Fruit fly (Drosophila melanogaster) whole organism, embryonic: Measurements from ENCODE around the gene Non3.
A peak's percentile ranks its signal among the peaks of the same experiment; 100 is the strongest.

Experiments used
- CG10543 ChIP-seq: fragments of 200-800 bp; sonication (Bioruptor generic); optimal IDR thresholded peaks from 3 replicates; lab custom pipeline; 2017; ENCODE audit warnings: missing biosample characterization, mild to moderate bottlenecking, missing genetic modification characterization, moderate library complexity
- CG12236 ChIP-seq: fragments of 200-800 bp; sonication (Bioruptor generic); optimal IDR thresholded peaks from 2 replicates; lab custom pipeline; 2016; ENCODE audit warnings: missing biosample characterization, missing genetic modification characterization
- CG13296 ChIP-seq: fragments of 200-800 bp; sonication (Bioruptor generic); optimal IDR thresholded peaks from 3 replicates; lab custom pipeline; 2018; ENCODE audit warnings: missing biosample characterization, mild to moderate bottlenecking, missing genetic modification characterization
- CG1647 ChIP-seq: fragments of 200-800 bp; sonication (Bioruptor generic); optimal IDR thresholded peaks from 3 replicates; lab custom pipeline; 2016; ENCODE audit warnings: missing biosample characterization, missing genetic modification characterization
- CG16863 ChIP-seq: fragments of 200-800 bp; sonication (Bioruptor generic); optimal IDR thresholded peaks from 3 replicates; lab custom pipeline; 2016; ENCODE audit warnings: missing biosample characterization, missing genetic modification characterization
- CG2889 ChIP-seq: fragments of 200-800 bp; sonication (Bioruptor generic); IDR thresholded peaks from 3 replicates; pipeline ENCODE4 v1.3.6; 2022; ENCODE audit warnings: missing biosample characterization, missing genetic modification characterization
- CG31365 ChIP-seq: fragments of 200-800 bp; sonication (Bioruptor generic); optimal IDR thresholded peaks from 2 replicates; lab custom pipeline; 2018; ENCODE audit warnings: missing biosample characterization, mild to moderate bottlenecking, missing genetic modification characterization
- CG34422 ChIP-seq: fragments of 200-800 bp; sonication (Bioruptor generic); IDR thresholded peaks from 3 replicates; pipeline ENCODE4 v1.3.6; 2022; ENCODE audit warnings: missing biosample characterization, missing genetic modification characterization
- CG4854 ChIP-seq: fragments of 200-800 bp; sonication (Bioruptor generic); optimal IDR thresholded peaks from 2 replicates; lab custom pipeline; 2016; ENCODE audit warnings: missing biosample characterization, missing genetic modification characterization, inconsistent platforms
- CG6254 ChIP-seq: fragments of 200-800 bp; sonication (Bioruptor generic); optimal IDR thresholded peaks from 3 replicates; lab custom pipeline; 2017; ENCODE audit warnings: mild to moderate bottlenecking, missing biosample characterization, missing genetic modification reagents, missing genetic modification characterization
- CG6813 ChIP-seq: fragments of 200-800 bp; sonication (Bioruptor generic); optimal IDR thresholded peaks from 2 replicates; lab custom pipeline; 2017; ENCODE audit warnings: missing biosample characterization, missing genetic modification characterization, mild to moderate bottlenecking, moderate library complexity, missing genetic modification reagents
- CG7556 ChIP-seq: fragments of 200-800 bp; sonication (Bioruptor generic); optimal IDR thresholded peaks from 2 replicates; lab custom pipeline; 2017; ENCODE audit warnings: missing biosample characterization, mild to moderate bottlenecking, missing genetic modification characterization
- CG8478 ChIP-seq: fragments of >200 bp; optimal IDR thresholded peaks from 2 replicates; lab custom pipeline; 2018
- Doc3 ChIP-seq: fragments of 200-800 bp; sonication (Bioruptor generic); IDR thresholded peaks from 3 replicates; pipeline ENCODE4 v1.3.6; 2022; ENCODE audit warnings: missing biosample characterization, missing genetic modification characterization; ENCODE audit not compliant: partially characterized antibody
- Dref ChIP-seq: fragments of 200-800 bp; sonication (Bioruptor generic); IDR thresholded peaks from 2 replicates; pipeline ENCODE4 v1.3.6; 2022; ENCODE audit warnings: missing biosample characterization, missing genetic modification characterization
- Fer3 ChIP-seq: fragments of 200-800 bp; sonication (Bioruptor generic); optimal IDR thresholded peaks from 2 replicates; lab custom pipeline; 2018; ENCODE audit warnings: missing biosample characterization, mild to moderate bottlenecking, missing genetic modification characterization, moderate library complexity
- Gug ChIP-seq: fragments of 200-800 bp; sonication (Bioruptor generic); IDR thresholded peaks from 4 replicates; pipeline ENCODE4 v1.3.6; 2022; ENCODE audit warnings: missing biosample characterization, missing genetic modification characterization
- Hmx ChIP-seq: fragments of 200-800 bp; sonication (Bioruptor generic); optimal IDR thresholded peaks from 2 replicates; lab custom pipeline; 2016; ENCODE audit warnings: missing biosample characterization, missing genetic modification characterization
- MESR4 ChIP-seq: fragments of 200-800 bp; sonication (Bioruptor generic); optimal IDR thresholded peaks from 2 replicates; lab custom pipeline; 2018; ENCODE audit warnings: missing biosample characterization, mild to moderate bottlenecking, missing genetic modification characterization, moderate library complexity
- Mrtf ChIP-seq: fragments of 200-800 bp; sonication (Bioruptor generic); IDR thresholded peaks from 3 replicates; pipeline ENCODE4 v1.3.6; 2022; ENCODE audit warnings: missing biosample characterization, missing genetic modification characterization
- Neu2 ChIP-seq: fragments of 200-800 bp; sonication (Bioruptor generic); optimal IDR thresholded peaks from 3 replicates; lab custom pipeline; 2016; ENCODE audit warnings: missing biosample characterization, missing genetic modification characterization, borderline replicate concordance
- Optix ChIP-seq: fragments of 200-800 bp; sonication (Bioruptor generic); IDR thresholded peaks from 3 replicates; pipeline ENCODE4 v1.3.6; 2022; ENCODE audit warnings: missing biosample characterization, missing genetic modification characterization
- Ptx1 ChIP-seq: fragments of 200-800 bp; sonication (Bioruptor generic); IDR thresholded peaks from 2 replicates; pipeline ENCODE4 v1.3.6; 2022; ENCODE audit warnings: missing biosample characterization, missing genetic modification characterization
- Ravus ChIP-seq: fragments of 200-800 bp; sonication (Bioruptor generic); IDR thresholded peaks from 2 replicates; pipeline ENCODE4 v1.3.6; 2022; ENCODE audit warnings: missing biosample characterization, missing genetic modification characterization
- Ssrp ChIP-seq: fragments of 200-800 bp; sonication (Bioruptor generic); optimal IDR thresholded peaks from 2 replicates; lab custom pipeline; 2018; ENCODE audit warnings: missing biosample characterization, mild to moderate bottlenecking, missing genetic modification characterization, moderate library complexity
- Xrp1 ChIP-seq: fragments of 200-800 bp; sonication (Bioruptor generic); IDR thresholded peaks from 2 replicates; pipeline ENCODE4 v1.3.6; 2022; ENCODE audit warnings: missing biosample characterization, missing genetic modification characterization
- bbx ChIP-seq: fragments of 200-800 bp; sonication (Bioruptor generic); IDR thresholded peaks from 2 replicates; pipeline ENCODE4 v1.3.6; 2022; ENCODE audit warnings: missing biosample characterization, missing genetic modification characterization; ENCODE audit not compliant: partially characterized antibody
- bowl ChIP-seq: fragments of 200-800 bp; sonication (Bioruptor generic); IDR thresholded peaks from 2 replicates; pipeline ENCODE4 v1.3.6; 2022; ENCODE audit warnings: missing biosample characterization, missing genetic modification characterization
- cad ChIP-seq: fragments of >200 bp; optimal IDR thresholded peaks from 2 replicates; lab custom pipeline; 2017; ENCODE audit warnings: missing biosample characterization, missing genetic modification characterization
- dimm ChIP-seq: fragments of 200-800 bp; sonication (Bioruptor generic); IDR thresholded peaks from 2 replicates; pipeline ENCODE4 v1.3.6; 2022; ENCODE audit warnings: missing biosample characterization, missing genetic modification characterization
- dpn ChIP-seq, 2 experiments: fragments of 200-800 bp; sonication (Bioruptor generic); optimal IDR thresholded peaks; 3 replicates each; lab custom pipeline; 2016; ENCODE audit warnings: missing biosample characterization in 2 of 2, missing genetic modification characterization in 2 of 2
- ham ChIP-seq: fragments of 200-800 bp; sonication (Bioruptor generic); IDR thresholded peaks from 2 replicates; pipeline ENCODE4 v1.3.6; 2022; ENCODE audit warnings: missing biosample characterization, missing genetic modification characterization
- jing ChIP-seq: fragments of 200-800 bp; sonication (Bioruptor generic); optimal IDR thresholded peaks from 2 replicates; lab custom pipeline; 2018; ENCODE audit warnings: missing biosample characterization, mild to moderate bottlenecking, missing genetic modification characterization
- mam ChIP-seq: fragments of 200-800 bp; sonication (Bioruptor generic); optimal IDR thresholded peaks from 3 replicates; lab custom pipeline; 2016; ENCODE audit warnings: missing biosample characterization, missing genetic modification characterization
- nerfin-2 ChIP-seq: fragments of 200-800 bp; sonication (Bioruptor generic); IDR thresholded peaks from 2 replicates; pipeline ENCODE4 v1.3.6; 2022; ENCODE audit warnings: missing biosample characterization, missing genetic modification characterization; ENCODE audit not compliant: partially characterized antibody
- odd ChIP-seq: fragments of 200-800 bp; sonication (Bioruptor generic); optimal IDR thresholded peaks from 2 replicates; lab custom pipeline; 2017; ENCODE audit warnings: missing biosample characterization, mild to moderate bottlenecking, missing genetic modification characterization
- pzg ChIP-seq: fragments of 200-800 bp; sonication (Bioruptor generic); optimal IDR thresholded peaks from 3 replicates; lab custom pipeline; 2018; ENCODE audit warnings: missing biosample characterization, mild to moderate bottlenecking, missing genetic modification characterization, moderate library complexity
- sc ChIP-seq, 3 experiments: fragments of >200 bp in 2 of 3; fragments of 200-800 bp in 1 of 3; sonication (Bioruptor generic) in 1 of 3; optimal IDR thresholded peaks; 2 replicates in 2 of 3; 3 replicates in 1 of 3; lab custom pipeline; 2017; ENCODE audit warnings: mild to moderate bottlenecking in 1 of 3, missing biosample characterization in 1 of 3, missing genetic modification characterization in 1 of 3, missing genetic modification reagents in 1 of 3
- schlank ChIP-seq: fragments of 200-800 bp; sonication (Bioruptor generic); optimal IDR thresholded peaks from 2 replicates; lab custom pipeline; 2018; ENCODE audit warnings: missing biosample characterization, mild to moderate bottlenecking, missing genetic modification characterization
- scrt ChIP-seq: fragments of 200-800 bp; sonication (Bioruptor generic); optimal IDR thresholded peaks from 2 replicates; lab custom pipeline; 2018; ENCODE audit warnings: missing biosample characterization, mild to moderate bottlenecking, missing genetic modification characterization, moderate library complexity
- sna ChIP-seq: fragments of 200-800 bp; sonication (Bioruptor generic); IDR thresholded peaks from 2 replicates; pipeline ENCODE4 v1.3.6; 2022; ENCODE audit warnings: missing biosample characterization, missing genetic modification characterization; ENCODE audit not compliant: partially characterized antibody
- stwl ChIP-seq: fragments of 200-800 bp; sonication (Bioruptor generic); optimal IDR thresholded peaks from 3 replicates; lab custom pipeline; 2018; ENCODE audit warnings: missing biosample characterization, mild to moderate bottlenecking, missing genetic modification characterization, moderate library complexity
- toy ChIP-seq: fragments of 200-800 bp; sonication (Bioruptor generic); IDR thresholded peaks from 2 replicates; pipeline ENCODE4 v1.3.6; 2022; ENCODE audit warnings: missing biosample characterization, missing genetic modification characterization
- trh ChIP-seq: fragments of 200-800 bp; sonication (Bioruptor generic); optimal IDR thresholded peaks from 2 replicates; lab custom pipeline; 2016; ENCODE audit warnings: missing biosample characterization, missing genetic modification characterization
- vfl ChIP-seq: fragments of 200-800 bp; sonication (Bioruptor generic); optimal IDR thresholded peaks from 2 replicates; lab custom pipeline; 2016; ENCODE audit warnings: missing biosample characterization, missing genetic modification characterization
- zen ChIP-seq: fragments of 200-800 bp; sonication (Bioruptor generic); optimal IDR thresholded peaks from 3 replicates; lab custom pipeline; 2018; ENCODE audit warnings: missing biosample characterization, mild to moderate bottlenecking, missing genetic modification characterization, moderate library complexity
- zen2 ChIP-seq: fragments of 200-800 bp; sonication (Bioruptor generic); IDR thresholded peaks from 3 replicates; pipeline ENCODE4 v1.3.6; 2022; ENCODE audit warnings: missing biosample characterization, missing genetic modification characterization; ENCODE audit not compliant: partially characterized antibody
- zfh2 ChIP-seq: fragments of 200-800 bp; sonication (Bioruptor generic); optimal IDR thresholded peaks from 2 replicates; lab custom pipeline; 2016; ENCODE audit warnings: missing biosample characterization, missing genetic modification characterization

The Non3 gene

dm6 chr3R:18244171-18245043, 20.9 kb downstream of the Non3 start (continued):
- TF ChIP-seq Neu2 (GFP tag; lab: Kevin White, UChicago): no peak
- no peak for TF ChIP-seq ham (GFP tag; lab: Robert Waterston, UW)
- TF ChIP-seq CG1647 (GFP tag; lab: Kevin White, UChicago): no peak
- TF ChIP-seq schlank (tag; lab: Kevin White, UChicago): no peak
- no peak for TF ChIP-seq jing (GFP tag; lab: Kevin White, UChicago)
- TF ChIP-seq zen: no peak
- no peak for TF ChIP-seq bowl (GFP tag; lab: Robert Waterston, UW)
- no peak for TF ChIP-seq dimm (GFP tag; lab: Robert Waterston, UW)
- TF ChIP-seq odd (GFP tag; lab: Kevin White, UChicago): no peak
- TF ChIP-seq bbx (GFP tag; lab: Robert Waterston, UW): no peak; the same call in 1 of the 2 replicates
- TF ChIP-seq Mrtf (GFP tag; lab: Robert Waterston, UW): no peak
- TF ChIP-seq CG6813 (GFP tag; lab: Kevin White, UChicago): no peak
- TF ChIP-seq vfl (GFP tag; lab: Kevin White, UChicago): no peak
- TF ChIP-seq Ssrp (tag; lab: Kevin White, UChicago): no peak
- TF ChIP-seq Ptx1 (GFP tag; lab: Robert Waterston, UW): peak; percentile 29; the same call in 1 of the 2 replicates
- no peak for TF ChIP-seq CG4854 (GFP tag; lab: Kevin White, UChicago)
- no peak for TF ChIP-seq cad (GFP tag; lab: Kevin White, UChicago)
- no peak for TF ChIP-seq CG31365 (tag; lab: Kevin White, UChicago)
- TF ChIP-seq Hmx (GFP tag; lab: Kevin White, UChicago): no peak
- no peak; the same call in 2 of the 4 replicates for TF ChIP-seq Gug
- TF ChIP-seq zfh2 (GFP tag; lab: Kevin White, UChicago): no peak
- TF ChIP-seq stwl: no peak
- no peak for TF ChIP-seq CG16863
- no peak for TF ChIP-seq CG6254 (GFP tag; lab: Kevin White, UChicago)
- no peak for TF ChIP-seq CG12236 (GFP tag; lab: Kevin White, UChicago)
- no peak for TF ChIP-seq MESR4
- TF ChIP-seq Xrp1 (GFP tag; lab: Robert Waterston, UW): peak; percentile 5; the same call in 1 of the 2 replicates
- TF ChIP-seq sna: no peak
- peak; percentile 18 for TF ChIP-seq scrt (GFP tag; lab: Kevin White, UChicago)
- no peak for TF ChIP-seq Fer3 (tag; lab: Kevin White, UChicago)
- TF ChIP-seq toy (GFP tag; lab: Robert Waterston, UW): no peak
- 0 out of 3 replicates have a peak, but pooled peaks have one; percentile 29 for TF ChIP-seq Doc3
- TF ChIP-seq dpn (GFP tag; optimal IDR thresholded peaks at IDR 0.05; lab: Kevin White, UChicago): no peak
- no peak for TF ChIP-seq zen2 (GFP tag; lab: Robert Waterston, UW)
- no peak for TF ChIP-seq sc (optimal IDR thresholded peaks at IDR 0.05; lab: Kevin White, UChicago)
- no peak for TF ChIP-seq sc (GFP tag; optimal IDR thresholded peaks at IDR 0.05; lab: Kevin White, UChicago)
- peak; percentile 95 for TF ChIP-seq CG8478 (lab: Kevin White, UChicago)
- TF ChIP-seq Optix (GFP tag; lab: Robert Waterston, UW): no peak; the same call in 2 of the 3 replicates
- no peak for TF ChIP-seq CG7556 (GFP tag; lab: Kevin White, UChicago)
- no peak for TF ChIP-seq CG2889
- TF ChIP-seq CG34422 (GFP tag; lab: Robert Waterston, UW): peak; percentile 44; the same call in 1 of the 3 replicates
- no peak for TF ChIP-seq Ravus (GFP tag; lab: Robert Waterston, UW)
- no peak for TF ChIP-seq trh (GFP tag; lab: Kevin White, UChicago)
- no peak for TF ChIP-seq mam (GFP tag; lab: Kevin White, UChicago)
- peak; percentile 8 for TF ChIP-seq pzg (GFP tag; lab: Kevin White, UChicago)
- no peak for TF ChIP-seq nerfin-2 (GFP tag; lab: Robert Waterston, UW)
- 0 out of 2 replicates have a peak, but pooled peaks have one; percentile 13 for TF ChIP-seq Dref (GFP tag; lab: Robert Waterston, UW)
- TF ChIP-seq CG10543 (GFP tag; lab: Kevin White, UChicago): peak; percentile 88
- TF ChIP-seq CG13296 (GFP tag; lab: Kevin White, UChicago): no peak
